Fruit fly (Drosophila melanogaster): ENCODE results near the gene CG6321.
A peak's percentile ranks its signal among the peaks of the same experiment; 100 is the strongest.

The CG6321 gene

DNA sequence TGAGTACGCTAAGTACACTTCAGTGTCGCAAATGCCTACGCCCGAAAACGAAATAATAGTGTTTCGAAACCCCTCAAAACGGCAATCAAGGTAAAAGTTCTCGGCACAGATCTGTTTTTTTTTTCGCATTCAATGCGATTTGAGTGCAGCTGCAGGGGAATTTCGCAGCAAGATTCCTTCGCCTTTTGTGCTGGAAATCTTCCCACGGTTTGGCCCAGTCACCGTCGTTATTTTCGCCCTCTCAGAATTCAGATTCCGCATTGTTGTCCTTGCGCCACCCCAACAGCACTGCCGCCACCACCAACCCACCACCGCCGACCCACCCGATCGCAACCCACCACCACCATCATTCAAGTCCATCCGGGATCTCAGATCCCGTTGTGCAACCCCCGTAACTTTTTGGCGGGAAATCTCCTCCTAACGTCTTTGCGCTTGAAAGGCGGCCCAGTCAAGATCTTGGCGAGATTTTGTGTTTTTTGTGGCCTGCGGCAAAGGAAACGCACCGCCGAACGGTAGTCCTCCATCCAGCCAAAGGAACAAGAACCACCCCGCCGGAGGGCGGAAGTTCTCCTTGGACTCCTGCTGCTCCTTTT lies 49.3 kb downstream of the CG6321 start:
- TF ChIP-seq CG6791 (GFP tag; IDR thresholded peaks at IDR 0.05; ENCODE audit: partially characterized antibody): peak; percentile 94
- peak; percentile 73; the same call in 1 of the 2 replicates for TF ChIP-seq CG42726 (GFP tag; IDR thresholded peaks at IDR 0.05; ENCODE audit: partially characterized antibody)
- TF ChIP-seq Bgb (GFP tag; IDR thresholded peaks at IDR 0.05; ENCODE audit: partially characterized antibody): peak; percentile 76; the same call in 1 of the 2 replicates
- TF ChIP-seq tna (GFP tag; IDR thresholded peaks at IDR 0.05; ENCODE audit: partially characterized antibody): peak; percentile 58
- TF ChIP-seq fd3F (GFP tag; optimal IDR thresholded peaks at IDR 0.05): no peak
- TF ChIP-seq nmo (GFP tag; optimal IDR thresholded peaks at IDR 0.05): peak; percentile 26
- peak; percentile 100 for TF ChIP-seq nerfin-1 (tag; optimal IDR thresholded peaks at IDR 0.05)
- peak; percentile 69 for TF ChIP-seq ato (GFP tag; IDR thresholded peaks at IDR 0.05; ENCODE audit: partially characterized antibody)
- TF ChIP-seq amos (GFP tag; IDR thresholded peaks at IDR 0.05; ENCODE audit: partially characterized antibody): peak; percentile 40; the same call in 1 of the 2 replicates
- peak; percentile 54 for TF ChIP-seq D (optimal IDR thresholded peaks at IDR 0.05)
- no peak for TF ChIP-seq D (GFP tag; optimal IDR thresholded peaks at IDR 0.05)
- no peak for TF ChIP-seq ind (GFP tag; optimal IDR thresholded peaks at IDR 0.05)
- no peak for TF ChIP-seq CG8924 (tag; optimal IDR thresholded peaks at IDR 0.05)
- 0 out of 3 replicates have a peak, but pooled peaks have one; percentile 10 for TF ChIP-seq dysf (GFP tag; IDR thresholded peaks at IDR 0.05)
- TF ChIP-seq mld (GFP tag; IDR thresholded peaks at IDR 0.05; ENCODE audit: partially characterized antibody): peak; percentile 80
- peak; percentile 81 for TF ChIP-seq sd (tag; optimal IDR thresholded peaks at IDR 0.05)
- TF ChIP-seq Hmr (GFP tag; optimal IDR thresholded peaks at IDR 0.05): no peak
- peak; percentile 94 for TF ChIP-seq bbx (GFP tag; IDR thresholded peaks at IDR 0.05; ENCODE audit: partially characterized antibody)
- TF ChIP-seq seq (GFP tag; IDR thresholded peaks at IDR 0.05): 0 out of 2 replicates have a peak, but pooled peaks have one; percentile 35
- peak; percentile 91; the same call in 2 of the 3 replicates for TF ChIP-seq Opbp (GFP tag; IDR thresholded peaks at IDR 0.05; ENCODE audit: partially characterized antibody)
- peak; percentile 48; the same call in 1 of the 2 replicates for TF ChIP-seq klu (GFP tag; IDR thresholded peaks at IDR 0.05)
- TF ChIP-seq CG14860 (GFP tag; IDR thresholded peaks at IDR 0.05; ENCODE audit: partially characterized antibody): peak; percentile 73
- TF ChIP-seq vnd (GFP tag; IDR thresholded peaks at IDR 0.05; ENCODE audit: partially characterized antibody): peak; percentile 30; the same call in 1 of the 3 replicates
- TF ChIP-seq Nf-YB (GFP tag; optimal IDR thresholded peaks at IDR 0.05): no peak
- peak; percentile 93 for TF ChIP-seq pros (GFP tag; optimal IDR thresholded peaks at IDR 0.05)
- peak; percentile 80; the same call in 2 of the 3 replicates for TF ChIP-seq CG7963 (GFP tag; IDR thresholded peaks at IDR 0.05; ENCODE audit: partially characterized antibody)
- TF ChIP-seq CG11456 (GFP tag; IDR thresholded peaks at IDR 0.05): no peak
- peak; percentile 53; the same call in 2 of the 3 replicates for TF ChIP-seq HLH4C (GFP tag; IDR thresholded peaks at IDR 0.05; ENCODE audit: partially characterized antibody)
- no peak for TF ChIP-seq ab (GFP tag; optimal IDR thresholded peaks at IDR 0.05)
- TF ChIP-seq nerfin-2 (GFP tag; IDR thresholded peaks at IDR 0.05; ENCODE audit: partially characterized antibody): peak; percentile 61; the same call in 1 of the 2 replicates

DNA sequence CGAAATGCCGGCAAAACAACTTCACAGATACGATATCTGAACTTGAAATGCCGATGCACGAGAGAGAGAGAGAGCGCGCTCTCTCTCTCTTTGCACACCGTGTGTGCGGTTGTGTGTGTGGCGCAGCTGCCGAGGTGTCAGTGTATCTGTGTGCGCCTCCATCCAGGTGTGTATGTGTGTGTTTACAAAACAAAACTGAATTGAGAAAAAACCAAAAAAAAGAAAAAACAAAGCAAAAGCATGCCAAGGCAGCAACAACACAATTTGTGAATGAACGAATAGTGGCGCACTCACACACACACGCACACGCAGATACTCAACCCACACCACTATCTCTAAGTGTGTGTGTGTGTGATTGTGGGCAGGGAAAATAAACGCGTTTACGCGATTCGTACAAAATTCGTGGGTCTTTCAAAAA lies 50.6 kb downstream of the CG6321 start:
- TF ChIP-seq H15 (GFP tag; IDR thresholded peaks at IDR 0.05): no peak
- TF ChIP-seq CG10959 (GFP tag; IDR thresholded peaks at IDR 0.05): no peak
- TF ChIP-seq CG7745 (tag; optimal IDR thresholded peaks at IDR 0.05): no peak
- TF ChIP-seq CG10654 (GFP tag; optimal IDR thresholded peaks at IDR 0.05): no peak
- no peak for TF ChIP-seq Camta (GFP tag; optimal IDR thresholded peaks at IDR 0.05)
- no peak for TF ChIP-seq Tbp (GFP tag; optimal IDR thresholded peaks at IDR 0.05)
- peak; percentile 1 for TF ChIP-seq nau (GFP tag; optimal IDR thresholded peaks at IDR 0.05)
- TF ChIP-seq CG18764 (GFP tag; optimal IDR thresholded peaks at IDR 0.05): no peak
- no peak for TF ChIP-seq CG9817 (tag; optimal IDR thresholded peaks at IDR 0.05)
- 0 out of 3 replicates have a peak, but pooled peaks have one; percentile 45 for TF ChIP-seq vnd (GFP tag; IDR thresholded peaks at IDR 0.05; ENCODE audit: partially characterized antibody)
- no peak for TF ChIP-seq CG3281 (GFP tag; optimal IDR thresholded peaks at IDR 0.05)
- no peak for TF ChIP-seq Blimp-1 (GFP tag; optimal IDR thresholded peaks at IDR 0.05)
- no peak for TF ChIP-seq zfh2 (GFP tag; optimal IDR thresholded peaks at IDR 0.05)
- TF ChIP-seq tll (GFP tag; optimal IDR thresholded peaks at IDR 0.05): peak in 1 of 2 experiments; percentile 26
- no peak for TF ChIP-seq gt (GFP tag; IDR thresholded peaks at IDR 0.05)
- no peak for TF ChIP-seq CG10267 (tag; optimal IDR thresholded peaks at IDR 0.05)
- TF ChIP-seq Dip2 (GFP tag; IDR thresholded peaks at IDR 0.05): no peak
- TF ChIP-seq CG18262 (tag; optimal IDR thresholded peaks at IDR 0.05): no peak
- TF ChIP-seq CG8478 (optimal IDR thresholded peaks at IDR 0.05): peak; percentile 99

All from whole organism, embryonic.